Fruit fly (Drosophila melanogaster) whole organism, prepupa: Measurements from ENCODE around the gene Prps.

Source experiments
- CG11762 ChIP-seq: fragments of 200-800 bp; sonication (Bioruptor generic); optimal IDR thresholded peaks from 3 replicates; lab custom pipeline; 2016; ENCODE audit warnings: missing biosample characterization, missing genetic modification characterization; ENCODE audit not compliant: insufficient read depth
- CG7368 ChIP-seq: fragments of 200-800 bp; sonication (Bioruptor generic); optimal IDR thresholded peaks from 3 replicates; lab custom pipeline; 2016; ENCODE audit warnings: missing biosample characterization, missing genetic modification characterization
- Eip78C ChIP-seq: fragments of 200-800 bp; sonication (Bioruptor generic); peaks from one replicate; lab custom pipeline; 2016; ENCODE audit warnings: missing biosample characterization, missing genetic modification characterization
- Hr39 ChIP-seq: fragments of 200-800 bp; sonication (Bioruptor generic); optimal IDR thresholded peaks from 2 replicates; lab custom pipeline; 2016; ENCODE audit warnings: missing biosample characterization, missing genetic modification characterization
- eg ChIP-seq: fragments of 200-800 bp; sonication (Bioruptor generic); IDR thresholded peaks from 3 replicates; pipeline ENCODE4 v1.3.6; 2022; ENCODE audit warnings: missing biosample characterization, missing genetic modification characterization
- esn ChIP-seq: fragments of 200-800 bp; sonication (Bioruptor generic); optimal IDR thresholded peaks from 2 replicates; lab custom pipeline; 2016; ENCODE audit warnings: missing biosample characterization, mild to moderate bottlenecking, missing genetic modification characterization, moderate library complexity
- fd59A ChIP-seq: fragments of 200-800 bp; sonication (Bioruptor generic); optimal IDR thresholded peaks from 2 replicates; lab custom pipeline; 2017; ENCODE audit warnings: missing biosample characterization, mild to moderate bottlenecking, missing genetic modification characterization, missing genetic modification reagents
- fd85E ChIP-seq: fragments of 200-800 bp; sonication (Bioruptor generic); optimal IDR thresholded peaks from 3 replicates; lab custom pipeline; 2016; ENCODE audit warnings: missing biosample characterization, missing genetic modification characterization

DNA sequence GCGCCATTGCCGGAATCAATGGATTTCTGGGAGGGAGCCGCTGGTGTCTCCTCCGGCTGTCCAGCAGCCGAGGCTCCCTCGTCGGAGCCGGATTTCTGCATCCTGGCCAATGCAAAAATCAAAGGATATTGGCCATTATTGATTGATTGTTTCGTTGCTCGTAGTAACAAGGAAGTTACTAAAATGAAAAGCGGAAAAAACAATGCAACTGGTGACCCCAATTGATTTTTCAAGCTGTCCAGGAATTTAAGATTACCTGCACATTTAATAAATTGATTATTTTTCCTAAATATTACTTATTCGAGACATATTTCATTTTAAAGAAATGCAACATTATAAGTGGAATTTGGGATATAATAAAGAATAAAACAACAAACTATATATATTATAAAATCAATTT, 7.0 kb upstream of the Prps start, which contains the start of gene CG6761:
- no peak for TF ChIP-seq esn (GFP tag; lab: Kevin White, UChicago)
- no peak for TF ChIP-seq Eip78C
- no peak for TF ChIP-seq CG7368 (GFP tag; lab: Kevin White, UChicago)
- TF ChIP-seq CG11762 (GFP tag; lab: Kevin White, UChicago), result no peak
- no peak for TF ChIP-seq fd85E (GFP tag; lab: Kevin White, UChicago)
- no peak for TF ChIP-seq Hr39 (GFP tag; lab: Kevin White, UChicago)
- TF ChIP-seq eg, result no peak
- TF ChIP-seq fd59A, result no peak
